Fruit fly (Drosophila melanogaster) whole organism, embryonic: ENCODE data around the gene CG44362.

ENCODE experiments used
- Bgb ChIP-seq: fragments of 200-800 bp; sonication (Bioruptor generic); IDR thresholded peaks from 2 replicates; pipeline ENCODE4 v1.3.6; 2022; ENCODE audit warnings: missing biosample characterization, missing genetic modification characterization; ENCODE audit not compliant: partially characterized antibody
- Blimp-1 ChIP-seq: fragments of 200-800 bp; sonication (Bioruptor generic); optimal IDR thresholded peaks from 3 replicates; lab custom pipeline; 2018; ENCODE audit warnings: missing biosample characterization, missing genetic modification characterization, mild to moderate bottlenecking, moderate library complexity, missing genetic modification reagents
- BtbVII ChIP-seq: fragments of 200-800 bp; sonication (Bioruptor generic); optimal IDR thresholded peaks from 3 replicates; lab custom pipeline; 2017; ENCODE audit warnings: missing biosample characterization, mild to moderate bottlenecking, missing genetic modification characterization
- CG10565 ChIP-seq: fragments of 200-800 bp; sonication (Bioruptor generic); optimal IDR thresholded peaks from 3 replicates; lab custom pipeline; 2016; ENCODE audit warnings: missing biosample characterization, mild to moderate bottlenecking, missing genetic modification characterization
- CG11456 ChIP-seq: fragments of 200-800 bp; sonication (Bioruptor generic); IDR thresholded peaks from 3 replicates; pipeline ENCODE4 v1.3.6; 2022; ENCODE audit warnings: missing biosample characterization, missing genetic modification characterization
- CG15011 ChIP-seq: fragments of 200-800 bp; sonication (Bioruptor generic); optimal IDR thresholded peaks from 3 replicates; lab custom pipeline; 2018; ENCODE audit warnings: missing biosample characterization, mild to moderate bottlenecking, missing genetic modification characterization
- CG15269 ChIP-seq: fragments of 200-800 bp; sonication (Bioruptor generic); optimal IDR thresholded peaks from 2 replicates; lab custom pipeline; 2018; ENCODE audit warnings: missing biosample characterization, mild to moderate bottlenecking, missing genetic modification characterization, moderate library complexity
- CG16815 ChIP-seq: fragments of 200-800 bp; sonication (Bioruptor generic); optimal IDR thresholded peaks from 3 replicates; lab custom pipeline; 2017; ENCODE audit warnings: missing biosample characterization, mild to moderate bottlenecking, missing genetic modification characterization
- CG17568 ChIP-seq: fragments of 200-800 bp; sonication (Bioruptor generic); optimal IDR thresholded peaks from 2 replicates; lab custom pipeline; 2018; ENCODE audit warnings: missing biosample characterization, mild to moderate bottlenecking, missing genetic modification characterization, moderate library complexity
- CG2129 ChIP-seq: fragments of 200-800 bp; sonication (Bioruptor generic); IDR thresholded peaks from 2 replicates; pipeline ENCODE4 v1.3.6; 2022; ENCODE audit warnings: missing biosample characterization, missing genetic modification characterization; ENCODE audit not compliant: partially characterized antibody
- CG2678 ChIP-seq: fragments of 200-800 bp; sonication (Bioruptor generic); optimal IDR thresholded peaks from 3 replicates; lab custom pipeline; 2019; ENCODE audit warnings: missing biosample characterization, mild to moderate bottlenecking, missing genetic modification characterization, moderate library complexity
- CG2712 ChIP-seq: fragments of 200-800 bp; optimal IDR thresholded peaks from 3 replicates; lab custom pipeline; 2019; ENCODE audit warnings: missing biosample characterization, mild to moderate bottlenecking, missing genetic modification characterization, moderate library complexity
- CG30431 ChIP-seq: fragments of 200-800 bp; sonication (Bioruptor generic); optimal IDR thresholded peaks from 2 replicates; lab custom pipeline; 2017; ENCODE audit warnings: missing biosample characterization, missing genetic modification characterization
- CG32532 ChIP-seq: fragments of 200-800 bp; sonication (Bioruptor generic); IDR thresholded peaks from 2 replicates; pipeline ENCODE4 v1.3.6; 2022; ENCODE audit warnings: missing biosample characterization, missing genetic modification characterization
- CG32767 ChIP-seq: fragments of 200-800 bp; sonication (Bioruptor generic); IDR thresholded peaks from 2 replicates; pipeline ENCODE4 v1.3.6; 2022; ENCODE audit warnings: missing biosample characterization, missing genetic modification characterization
- CG32772 ChIP-seq: fragments of 200-800 bp; sonication (Bioruptor generic); IDR thresholded peaks from 2 replicates; pipeline ENCODE4 v1.3.6; 2022; ENCODE audit warnings: missing biosample characterization, missing genetic modification characterization
- CG5245 ChIP-seq: fragments of 200-800 bp; sonication (Bioruptor generic); optimal IDR thresholded peaks from 3 replicates; lab custom pipeline; 2016; ENCODE audit warnings: missing biosample characterization, missing genetic modification characterization
- CG7271 ChIP-seq: fragments of 200-800 bp; sonication (Bioruptor generic); optimal IDR thresholded peaks from 2 replicates; lab custom pipeline; 2018; ENCODE audit warnings: missing biosample characterization, mild to moderate bottlenecking, missing genetic modification characterization, moderate library complexity
- CG7556 ChIP-seq: fragments of 200-800 bp; sonication (Bioruptor generic); optimal IDR thresholded peaks from 2 replicates; lab custom pipeline; 2017; ENCODE audit warnings: missing biosample characterization, mild to moderate bottlenecking, missing genetic modification characterization
- CG7745 ChIP-seq: fragments of 200-800 bp; sonication (Bioruptor generic); optimal IDR thresholded peaks from 2 replicates; lab custom pipeline; 2018; ENCODE audit warnings: missing biosample characterization, mild to moderate bottlenecking, missing genetic modification characterization, moderate library complexity
- CG7987 ChIP-seq: fragments of 200-800 bp; sonication (Bioruptor generic); optimal IDR thresholded peaks from 2 replicates; lab custom pipeline; 2018; ENCODE audit warnings: missing biosample characterization, mild to moderate bottlenecking, missing genetic modification characterization, moderate library complexity
- CG9797 ChIP-seq: fragments of 200-800 bp; sonication (Bioruptor generic); optimal IDR thresholded peaks from 3 replicates; lab custom pipeline; 2018; ENCODE audit warnings: missing biosample characterization, mild to moderate bottlenecking, missing genetic modification characterization
- CG9817 ChIP-seq: fragments of 200-800 bp; sonication (Bioruptor generic); optimal IDR thresholded peaks from 2 replicates; lab custom pipeline; 2018; ENCODE audit warnings: missing biosample characterization, mild to moderate bottlenecking, missing genetic modification characterization, moderate library complexity
- Ets97D ChIP-seq: fragments of 200-800 bp; sonication (Bioruptor generic); optimal IDR thresholded peaks from 3 replicates; lab custom pipeline; 2016; ENCODE audit warnings: missing biosample characterization, missing genetic modification characterization
- GATAe ChIP-seq: fragments of 200-800 bp; sonication (Bioruptor generic); conservative IDR thresholded peaks from 2 replicates; pipeline ENCODE4 v1.3.6; 2022; ENCODE audit warnings: missing biosample characterization, missing genetic modification characterization
- Hr51 ChIP-seq, 2 experiments: fragments of 200-800 bp; sonication (Bioruptor generic); optimal IDR thresholded peaks; 2 replicates in 1 of 2; 3 replicates in 1 of 2; lab custom pipeline; 2016 to 2018; ENCODE audit warnings: missing biosample characterization in 2 of 2, missing genetic modification characterization in 2 of 2, mild to moderate bottlenecking in 1 of 2, moderate library complexity in 1 of 2
- Max ChIP-seq: fragments of 200-800 bp; sonication (Bioruptor generic); optimal IDR thresholded peaks from 2 replicates; lab custom pipeline; 2016; ENCODE audit warnings: missing biosample characterization, mild to moderate bottlenecking, missing genetic modification characterization
- Med ChIP-seq: fragments of 200-800 bp; sonication (Bioruptor generic); peaks from one replicate; lab custom pipeline; 2016; ENCODE audit warnings: missing biosample characterization, missing genetic modification characterization, mild to moderate bottlenecking, inconsistent platforms, moderate library complexity
- Mes4 ChIP-seq: fragments of 200-800 bp; sonication (Bioruptor generic); optimal IDR thresholded peaks from 2 replicates; lab custom pipeline; 2016; ENCODE audit warnings: missing biosample characterization, missing genetic modification characterization
- Mrtf ChIP-seq: fragments of 200-800 bp; sonication (Bioruptor generic); IDR thresholded peaks from 3 replicates; pipeline ENCODE4 v1.3.6; 2022; ENCODE audit warnings: missing biosample characterization, missing genetic modification characterization
- Sox102F ChIP-seq: fragments of 200-800 bp; sonication (Bioruptor generic); optimal IDR thresholded peaks from 2 replicates; lab custom pipeline; 2018; ENCODE audit warnings: missing biosample characterization, mild to moderate bottlenecking, missing genetic modification characterization, moderate library complexity
- Sry-δ ChIP-seq: fragments of 200-800 bp; sonication (Bioruptor generic); optimal IDR thresholded peaks from 2 replicates; lab custom pipeline; 2016; ENCODE audit warnings: missing biosample characterization, missing genetic modification characterization
- TFAM ChIP-seq: fragments of 200-800 bp; sonication (Bioruptor generic); optimal IDR thresholded peaks from 2 replicates; lab custom pipeline; 2017; ENCODE audit warnings: missing biosample characterization, missing genetic modification characterization, inconsistent platforms
- abd-A ChIP-seq: fragments of 200-800 bp; sonication (Bioruptor generic); optimal IDR thresholded peaks from 3 replicates; lab custom pipeline; 2019; ENCODE audit warnings: missing biosample characterization, mild to moderate bottlenecking, missing genetic modification characterization, moderate library complexity
- bigmax ChIP-seq: fragments of 200-800 bp; sonication (Bioruptor generic); optimal IDR thresholded peaks from 2 replicates; lab custom pipeline; 2018; ENCODE audit warnings: missing biosample characterization, mild to moderate bottlenecking, missing genetic modification characterization
- dati ChIP-seq: fragments of 200-800 bp; sonication (Bioruptor generic); IDR thresholded peaks from 2 replicates; pipeline ENCODE4 v1.3.6; 2022; ENCODE audit warnings: missing biosample characterization, missing genetic modification characterization
- dmrt99B ChIP-seq: fragments of 200-800 bp; sonication (Bioruptor generic); optimal IDR thresholded peaks from 2 replicates; lab custom pipeline; 2018; ENCODE audit warnings: missing biosample characterization, mild to moderate bottlenecking, missing genetic modification characterization, moderate library complexity
- fd96Cb ChIP-seq: fragments of 200-800 bp; sonication (Bioruptor generic); optimal IDR thresholded peaks from 2 replicates; lab custom pipeline; 2018; ENCODE audit warnings: missing biosample characterization, mild to moderate bottlenecking, missing genetic modification characterization, moderate library complexity
- fu2 ChIP-seq: fragments of 200-800 bp; sonication (Bioruptor generic); optimal IDR thresholded peaks from 2 replicates; lab custom pipeline; 2016; ENCODE audit warnings: missing biosample characterization, missing genetic modification characterization
- gcm2 ChIP-seq: fragments of 200-800 bp; sonication (Bioruptor generic); optimal IDR thresholded peaks from 2 replicates; lab custom pipeline; 2016; ENCODE audit warnings: missing biosample characterization, missing genetic modification characterization
- gsb ChIP-seq: fragments of 200-800 bp; sonication (Bioruptor generic); IDR thresholded peaks from 2 replicates; pipeline ENCODE4 v1.3.6; 2022; ENCODE audit warnings: missing biosample characterization, missing genetic modification characterization
- kah ChIP-seq: fragments of 200-800 bp; sonication (Bioruptor generic); optimal IDR thresholded peaks from 2 replicates; lab custom pipeline; 2018; ENCODE audit warnings: missing biosample characterization, mild to moderate bottlenecking, missing genetic modification characterization
- luna ChIP-seq: fragments of 200-800 bp; sonication (Bioruptor generic); optimal IDR thresholded peaks from 2 replicates; lab custom pipeline; 2016; ENCODE audit warnings: missing biosample characterization, missing genetic modification characterization
- mld ChIP-seq: fragments of 200-800 bp; sonication (Bioruptor generic); IDR thresholded peaks from 3 replicates; pipeline ENCODE4 v1.3.6; 2022; ENCODE audit warnings: missing biosample characterization, missing genetic modification characterization; ENCODE audit not compliant: partially characterized antibody
- nmo ChIP-seq: fragments of 200-800 bp; sonication (Bioruptor generic); optimal IDR thresholded peaks from 2 replicates; lab custom pipeline; 2018; ENCODE audit warnings: missing biosample characterization, mild to moderate bottlenecking, missing genetic modification characterization, moderate library complexity
- pzg ChIP-seq: fragments of 200-800 bp; sonication (Bioruptor generic); optimal IDR thresholded peaks from 3 replicates; lab custom pipeline; 2018; ENCODE audit warnings: missing biosample characterization, mild to moderate bottlenecking, missing genetic modification characterization, moderate library complexity
- rib ChIP-seq: fragments of 200-800 bp; sonication (Bioruptor generic); IDR thresholded peaks from 2 replicates; pipeline ENCODE4 v1.3.6; 2022; ENCODE audit warnings: missing biosample characterization, missing genetic modification characterization
- run ChIP-seq: fragments of 200-800 bp; sonication (Bioruptor generic); optimal IDR thresholded peaks from 3 replicates; lab custom pipeline; 2018; ENCODE audit warnings: missing biosample characterization, mild to moderate bottlenecking, missing genetic modification characterization
- ssp ChIP-seq: fragments of 200-800 bp; sonication (Bioruptor generic); IDR thresholded peaks from 2 replicates; pipeline ENCODE4 v1.3.6; 2022; ENCODE audit warnings: missing biosample characterization, missing genetic modification characterization
- wek ChIP-seq: fragments of 200-800 bp; sonication (Bioruptor generic); optimal IDR thresholded peaks from 3 replicates; lab custom pipeline; 2018; ENCODE audit warnings: missing biosample characterization, mild to moderate bottlenecking, missing genetic modification characterization, moderate library complexity

CG44362 gene

DNA sequence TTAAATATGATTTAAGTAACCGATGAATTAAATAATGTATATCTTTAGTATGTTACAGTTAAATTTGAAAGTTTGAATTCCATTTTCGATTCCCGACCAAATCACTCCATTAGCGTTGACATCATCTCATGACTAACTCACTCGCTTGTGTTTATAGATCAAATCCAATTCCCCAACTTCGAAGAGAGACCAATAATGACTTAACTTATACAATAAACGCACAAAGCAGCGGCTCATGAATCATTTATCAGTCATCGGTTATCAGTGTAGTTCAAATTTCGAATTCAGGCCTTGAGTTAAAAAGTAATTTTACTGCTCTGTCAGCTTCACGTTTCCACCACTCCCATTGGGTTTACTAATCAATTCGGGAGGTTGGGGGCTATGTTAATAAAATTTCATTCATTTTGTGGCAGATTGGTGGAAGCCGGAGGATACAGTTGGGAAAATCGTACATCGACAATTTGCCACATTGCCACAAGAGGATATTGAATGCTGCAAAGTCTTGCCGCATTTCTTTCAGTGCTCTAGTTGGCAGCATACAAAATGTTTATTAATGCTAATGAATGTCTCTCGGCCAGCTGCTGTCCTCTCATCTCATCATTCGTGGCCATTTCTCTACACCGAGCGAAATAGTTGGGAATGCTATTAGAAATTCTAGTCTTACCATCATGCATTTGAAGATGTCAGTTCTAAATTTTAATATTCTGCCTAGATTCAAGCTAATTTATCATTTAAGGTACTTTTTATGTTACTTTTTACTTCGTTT is 11.1 kb downstream of the CG44362 start (continued):
- TF ChIP-seq CG17568 (GFP tag; lab: Kevin White, UChicago), result no peak
- TF ChIP-seq pzg (GFP tag; lab: Kevin White, UChicago), result no peak
- no peak for TF ChIP-seq TFAM
- no peak for TF ChIP-seq GATAe
- TF ChIP-seq Med (GFP tag; lab: Kevin White, UChicago), result peak; percentile 78
- TF ChIP-seq CG16815, result no peak
- peak; percentile 48 for TF ChIP-seq abd-A (tag; lab: Kevin White, UChicago)
- no peak for TF ChIP-seq CG10565 (GFP tag; lab: Kevin White, UChicago)
- no peak for TF ChIP-seq dati (GFP tag; lab: Robert Waterston, UW)
- TF ChIP-seq CG7271 (tag; lab: Kevin White, UChicago), result no peak
- no peak for TF ChIP-seq CG9817 (tag; lab: Kevin White, UChicago)
- no peak for TF ChIP-seq luna (GFP tag; lab: Kevin White, UChicago)
- no peak for TF ChIP-seq Ets97D (GFP tag; lab: Kevin White, UChicago)
- no peak; the same call in 1 of the 2 replicates for TF ChIP-seq CG32772
- TF ChIP-seq CG11456 (GFP tag; lab: Robert Waterston, UW), result no peak
- TF ChIP-seq ssp, result no peak
- no peak for TF ChIP-seq BtbVII (GFP tag; lab: Kevin White, UChicago)
- TF ChIP-seq CG30431 (GFP tag; lab: Kevin White, UChicago), result no peak
- no peak for TF ChIP-seq CG9797 (GFP tag; lab: Kevin White, UChicago)
- TF ChIP-seq CG5245, result no peak
- no peak for TF ChIP-seq rib (GFP tag; lab: Robert Waterston, UW)
- TF ChIP-seq CG7987 (GFP tag; lab: Kevin White, UChicago), result no peak
- peak; percentile 38 for TF ChIP-seq Sox102F (GFP tag; lab: Kevin White, UChicago)
- TF ChIP-seq Max (GFP tag; lab: Kevin White, UChicago), result no peak
- no peak for TF ChIP-seq Bgb

DNA sequence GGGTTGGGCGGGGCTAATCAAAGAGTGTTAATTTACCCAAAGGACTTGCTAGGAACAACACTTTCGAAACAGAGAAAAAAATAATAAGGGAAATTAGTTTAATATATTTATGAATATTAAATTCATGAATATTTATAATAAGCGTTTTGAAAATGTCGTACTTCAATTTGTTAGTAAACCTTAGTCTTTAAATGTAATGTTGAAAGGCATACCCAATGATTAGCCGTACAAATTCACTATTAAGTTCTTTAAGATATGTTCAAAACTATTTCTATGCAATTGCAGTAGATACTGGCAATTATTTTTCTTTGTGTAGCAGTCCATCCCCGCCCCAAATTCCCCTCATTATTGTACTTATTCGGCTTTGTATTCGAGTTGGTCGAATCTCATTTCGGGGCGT is 13.2 kb downstream of the CG44362 start:
- TF ChIP-seq CG7556 (GFP tag; lab: Kevin White, UChicago) (peak; percentile 18), Mrtf (GFP tag; lab: Robert Waterston, UW) (no peak), fu2 (GFP tag; lab: Kevin White, UChicago) (no peak), Mes4 (GFP tag; lab: Kevin White, UChicago) (no peak), bigmax (GFP tag; lab: Kevin White, UChicago) (no peak), CG15011 (no peak), fd96Cb (tag; lab: Kevin White, UChicago) (no peak), run (tag; lab: Kevin White, UChicago) (no peak), Med (GFP tag; lab: Kevin White, UChicago) (peak; percentile 51), Hr51 (GFP tag; optimal IDR thresholded peaks at IDR 0.05; lab: Kevin White, UChicago) (peak in 1 of 2 experiments; percentile 14), gsb (GFP tag; lab: Robert Waterston, UW) (no peak), CG7745 (no peak), CG2712 (tag; lab: Kevin White, UChicago) (peak; percentile 13), dmrt99B (tag; lab: Kevin White, UChicago) (peak; percentile 2), CG15269 (tag; lab: Kevin White, UChicago) (peak; percentile 15), CG32767 (GFP tag; lab: Robert Waterston, UW) (no peak), CG2129 (GFP tag; lab: Robert Waterston, UW) (no peak), gcm2 (GFP tag; lab: Kevin White, UChicago) (no peak), kah (GFP tag; lab: Kevin White, UChicago) (no peak), Blimp-1 (GFP tag; lab: Kevin White, UChicago) (peak; percentile 15), nmo (peak; percentile 7), mld (GFP tag; lab: Robert Waterston, UW) (no peak), CG2678 (peak; percentile 51), wek (GFP tag; lab: Kevin White, UChicago) (no peak), CG32532 (GFP tag; lab: Robert Waterston, UW) (no peak), Sry-δ (GFP tag; lab: Kevin White, UChicago) (no peak)
